Worm (Caenorhabditis elegans): ENCODE data around the gene idpp-5.

- TF ChIP-seq nhr-11 (tag; optimal IDR thresholded peaks at IDR 0.05): peak; percentile 37
- TF ChIP-seq nhr-12 (tag; optimal IDR thresholded peaks at IDR 0.05): no peak
- TF ChIP-seq ZK546.5 (tag; optimal IDR thresholded peaks at IDR 0.05): no peak
- no peak for TF ChIP-seq zag-1 (tag; optimal IDR thresholded peaks at IDR 0.05)
- TF ChIP-seq egl-27 (tag; optimal IDR thresholded peaks at IDR 0.05): no peak
- no peak for TF ChIP-seq nhr-28 (tag; optimal IDR thresholded peaks at IDR 0.05)
- TF ChIP-seq lin-39 (tag; optimal IDR thresholded peaks at IDR 0.05): peak; percentile 58
- TF ChIP-seq tbx-2 (tag; optimal IDR thresholded peaks at IDR 0.05): no peak
- TF ChIP-seq egl-5 (tag; optimal IDR thresholded peaks at IDR 0.05): peak; percentile 83
- TF ChIP-seq fkh-10 (GFP tag; optimal IDR thresholded peaks at IDR 0.05): no peak
Measured at ce11 chrX:3839172-3839571, 46.6 kb upstream of the idpp-5 start.
